Fruit fly (Drosophila melanogaster) whole organism, embryonic: ENCODE data around the gene CG7781.

Experiments
- Atf6 ChIP-seq: fragments of 200-800 bp; sonication (Bioruptor generic); IDR thresholded peaks from 2 replicates; pipeline ENCODE4 v1.3.6; 2022; ENCODE audit warnings: missing biosample characterization, missing genetic modification characterization
- CG10959 ChIP-seq: fragments of 200-800 bp; sonication (Bioruptor generic); IDR thresholded peaks from 2 replicates; pipeline ENCODE4 v1.3.6; 2022; ENCODE audit warnings: missing biosample characterization, missing genetic modification characterization
- CG11247 ChIP-seq: fragments of 200-800 bp; sonication (Bioruptor generic); IDR thresholded peaks from 2 replicates; pipeline ENCODE4 v1.3.6; 2022; ENCODE audit warnings: missing biosample characterization, missing genetic modification characterization
- CG12659 ChIP-seq: fragments of 200-800 bp; sonication (Bioruptor generic); optimal IDR thresholded peaks from 3 replicates; lab custom pipeline; 2017; ENCODE audit warnings: mild to moderate bottlenecking, missing biosample characterization, missing genetic modification reagents, missing genetic modification characterization
- CG12744 ChIP-seq: fragments of 200-800 bp; sonication (Bioruptor generic); optimal IDR thresholded peaks from 2 replicates; lab custom pipeline; 2016; ENCODE audit warnings: missing biosample characterization, missing genetic modification characterization
- CG13624 ChIP-seq: fragments of 200-800 bp; sonication (Bioruptor generic); optimal IDR thresholded peaks from 2 replicates; lab custom pipeline; 2016; ENCODE audit warnings: missing biosample characterization, missing genetic modification characterization
- CG14710 ChIP-seq: fragments of 200-800 bp; sonication (Bioruptor generic); optimal IDR thresholded peaks from 3 replicates; lab custom pipeline; 2019; ENCODE audit warnings: missing biosample characterization, mild to moderate bottlenecking, missing genetic modification characterization, moderate library complexity
- CG1602 ChIP-seq: fragments of 200-800 bp; sonication (Bioruptor generic); optimal IDR thresholded peaks from 3 replicates; lab custom pipeline; 2016; ENCODE audit warnings: missing biosample characterization, missing genetic modification characterization
- CG17328 ChIP-seq: fragments of 200-800 bp; sonication (Bioruptor generic); IDR thresholded peaks from 2 replicates; pipeline ENCODE4 v1.3.6; 2022; ENCODE audit warnings: missing biosample characterization, missing genetic modification characterization
- CG30020 ChIP-seq: fragments of 200-800 bp; optimal IDR thresholded peaks from 2 replicates; lab custom pipeline; 2019; ENCODE audit warnings: missing biosample characterization, mild to moderate bottlenecking, missing genetic modification characterization, moderate library complexity
- CG34376 ChIP-seq: fragments of 200-800 bp; sonication (Bioruptor generic); optimal IDR thresholded peaks from 2 replicates; lab custom pipeline; 2018; ENCODE audit warnings: missing biosample characterization, mild to moderate bottlenecking, missing genetic modification characterization
- CG34422 ChIP-seq: fragments of 200-800 bp; sonication (Bioruptor generic); IDR thresholded peaks from 3 replicates; pipeline ENCODE4 v1.3.6; 2022; ENCODE audit warnings: missing biosample characterization, missing genetic modification characterization
- CG3995 ChIP-seq: fragments of 200-800 bp; sonication (Bioruptor generic); optimal IDR thresholded peaks from 3 replicates; lab custom pipeline; 2016; ENCODE audit warnings: missing biosample characterization, missing genetic modification characterization
- CG5245 ChIP-seq: fragments of 200-800 bp; sonication (Bioruptor generic); optimal IDR thresholded peaks from 3 replicates; lab custom pipeline; 2016; ENCODE audit warnings: missing biosample characterization, missing genetic modification characterization
- CG6854 ChIP-seq: fragments of 200-800 bp; sonication (Bioruptor generic); optimal IDR thresholded peaks from 3 replicates; lab custom pipeline; 2017; ENCODE audit warnings: missing biosample characterization, mild to moderate bottlenecking, missing genetic modification characterization
- CG7271 ChIP-seq: fragments of 200-800 bp; sonication (Bioruptor generic); optimal IDR thresholded peaks from 2 replicates; lab custom pipeline; 2018; ENCODE audit warnings: missing biosample characterization, mild to moderate bottlenecking, missing genetic modification characterization, moderate library complexity
- CG9727 ChIP-seq: fragments of 200-800 bp; sonication (Bioruptor generic); optimal IDR thresholded peaks from 3 replicates; lab custom pipeline; 2017; ENCODE audit warnings: missing biosample characterization, mild to moderate bottlenecking, missing genetic modification characterization
- D19A ChIP-seq: fragments of 200-800 bp; optimal IDR thresholded peaks from 3 replicates; lab custom pipeline; 2019; ENCODE audit warnings: missing biosample characterization, mild to moderate bottlenecking, missing genetic modification characterization, moderate library complexity
- Dip2 ChIP-seq: fragments of 200-800 bp; sonication (Bioruptor generic); IDR thresholded peaks from 2 replicates; pipeline ENCODE4 v1.3.6; 2022; ENCODE audit warnings: missing biosample characterization, missing genetic modification characterization
- Dip3 ChIP-seq: fragments of 200-800 bp; sonication (Bioruptor generic); optimal IDR thresholded peaks from 3 replicates; lab custom pipeline; 2016; ENCODE audit warnings: missing biosample characterization, missing genetic modification characterization
- Doc3 ChIP-seq: fragments of 200-800 bp; sonication (Bioruptor generic); IDR thresholded peaks from 3 replicates; pipeline ENCODE4 v1.3.6; 2022; ENCODE audit warnings: missing biosample characterization, missing genetic modification characterization; ENCODE audit not compliant: partially characterized antibody
- E2f2 ChIP-seq: fragments of 200-800 bp; sonication (Bioruptor generic); IDR thresholded peaks from 2 replicates; pipeline ENCODE4 v1.3.6; 2022; ENCODE audit warnings: missing biosample characterization, missing genetic modification characterization
- Elba2 ChIP-seq: fragments of 200-800 bp; sonication (Bioruptor generic); optimal IDR thresholded peaks from 3 replicates; lab custom pipeline; 2016; ENCODE audit warnings: missing biosample characterization, missing genetic modification characterization
- HLH54F ChIP-seq: fragments of 200-800 bp; sonication (Bioruptor generic); optimal IDR thresholded peaks from 3 replicates; lab custom pipeline; 2016; ENCODE audit warnings: missing biosample characterization, missing genetic modification characterization
- Hsf ChIP-seq: fragments of 200-800 bp; sonication (Bioruptor generic); optimal IDR thresholded peaks from 3 replicates; lab custom pipeline; 2016; ENCODE audit warnings: missing biosample characterization, missing genetic modification characterization
- Lim3 ChIP-seq: fragments of 200-800 bp; sonication (Bioruptor generic); IDR thresholded peaks from 2 replicates; pipeline ENCODE4 v1.3.6; 2022; ENCODE audit warnings: missing biosample characterization, missing genetic modification characterization
- Lpt ChIP-seq: fragments of >200 bp; optimal IDR thresholded peaks from 2 replicates; lab custom pipeline; 2018; ENCODE audit warnings: missing biosample characterization, missing genetic modification characterization
- MTF-1 ChIP-seq: fragments of 200-800 bp; sonication (Bioruptor generic); optimal IDR thresholded peaks from 2 replicates; lab custom pipeline; 2018; ENCODE audit warnings: missing biosample characterization, mild to moderate bottlenecking, missing genetic modification characterization, borderline replicate concordance
- Mrtf ChIP-seq: fragments of 200-800 bp; sonication (Bioruptor generic); IDR thresholded peaks from 3 replicates; pipeline ENCODE4 v1.3.6; 2022; ENCODE audit warnings: missing biosample characterization, missing genetic modification characterization
- NC2β ChIP-seq: fragments of 200-800 bp; sonication (Bioruptor generic); optimal IDR thresholded peaks from 2 replicates; lab custom pipeline; 2016; ENCODE audit warnings: missing biosample characterization, missing genetic modification characterization
- ac ChIP-seq: fragments of 200-800 bp; sonication (Bioruptor generic); optimal IDR thresholded peaks from 3 replicates; lab custom pipeline; 2017; ENCODE audit warnings: missing biosample characterization, mild to moderate bottlenecking, missing genetic modification characterization
- ase ChIP-seq: fragments of 200-800 bp; sonication (Bioruptor generic); IDR thresholded peaks from 3 replicates; pipeline ENCODE4 v1.3.6; 2022; ENCODE audit warnings: missing biosample characterization, missing genetic modification characterization
- ato ChIP-seq: fragments of 200-800 bp; sonication (Bioruptor generic); IDR thresholded peaks from 2 replicates; pipeline ENCODE4 v1.3.6; 2022; ENCODE audit warnings: missing biosample characterization, missing genetic modification characterization; ENCODE audit not compliant: partially characterized antibody
- bbx ChIP-seq: fragments of 200-800 bp; sonication (Bioruptor generic); IDR thresholded peaks from 2 replicates; pipeline ENCODE4 v1.3.6; 2022; ENCODE audit warnings: missing biosample characterization, missing genetic modification characterization; ENCODE audit not compliant: partially characterized antibody
- caup ChIP-seq: fragments of 200-800 bp; sonication (Bioruptor generic); optimal IDR thresholded peaks from 3 replicates; lab custom pipeline; 2017; ENCODE audit warnings: missing biosample characterization, mild to moderate bottlenecking, missing genetic modification characterization, moderate library complexity; ENCODE audit not compliant: severe bottlenecking
- cwo ChIP-seq: fragments of 200-800 bp; sonication (Bioruptor generic); optimal IDR thresholded peaks from 3 replicates; lab custom pipeline; 2017; ENCODE audit warnings: missing biosample characterization, missing genetic modification characterization, mild to moderate bottlenecking, moderate library complexity, missing genetic modification reagents
- danr ChIP-seq: fragments of 200-800 bp; sonication (Bioruptor generic); IDR thresholded peaks from 2 replicates; pipeline ENCODE4 v1.3.6; 2022; ENCODE audit warnings: missing biosample characterization, missing genetic modification characterization
- dimm ChIP-seq: fragments of 200-800 bp; sonication (Bioruptor generic); IDR thresholded peaks from 2 replicates; pipeline ENCODE4 v1.3.6; 2022; ENCODE audit warnings: missing biosample characterization, missing genetic modification characterization
- ewg ChIP-seq: fragments of 200-800 bp; sonication (Bioruptor generic); optimal IDR thresholded peaks from 3 replicates; lab custom pipeline; 2017; ENCODE audit warnings: mild to moderate bottlenecking, missing biosample characterization, missing genetic modification reagents, missing genetic modification characterization
- fd64A ChIP-seq: fragments of 200-800 bp; sonication (Bioruptor generic); optimal IDR thresholded peaks from 3 replicates; lab custom pipeline; 2018; ENCODE audit warnings: missing biosample characterization, mild to moderate bottlenecking, missing genetic modification characterization
- grau ChIP-seq: fragments of 200-800 bp; optimal IDR thresholded peaks from 3 replicates; lab custom pipeline; 2019; ENCODE audit warnings: missing biosample characterization, mild to moderate bottlenecking, missing genetic modification characterization, moderate library complexity
- h ChIP-seq: fragments of >200 bp; optimal IDR thresholded peaks from 2 replicates; lab custom pipeline; 2017
- hb ChIP-seq: fragments of 200-800 bp; sonication (Bioruptor generic); IDR thresholded peaks from 3 replicates; pipeline ENCODE4 v1.3.6; 2022; ENCODE audit warnings: missing biosample characterization, missing genetic modification characterization; ENCODE audit not compliant: partially characterized antibody
- lola ChIP-seq, 3 experiments: fragments of >200 bp in 2 of 3; fragments of 200-800 bp in 1 of 3; sonication (Bioruptor generic) in 1 of 3; optimal IDR thresholded peaks; 2 replicates each; lab custom pipeline; 2017 to 2019; ENCODE audit warnings: missing biosample characterization in 3 of 3, missing genetic modification characterization in 3 of 3, mild to moderate bottlenecking in 1 of 3, moderate library complexity in 1 of 3
- oc ChIP-seq: fragments of 200-800 bp; sonication (Bioruptor generic); optimal IDR thresholded peaks from 2 replicates; lab custom pipeline; 2018; ENCODE audit warnings: missing biosample characterization, mild to moderate bottlenecking, missing genetic modification characterization, moderate library complexity
- otp ChIP-seq: fragments of 200-800 bp; sonication (Bioruptor generic); IDR thresholded peaks from 3 replicates; pipeline ENCODE4, ENCODE4 v1.3.6; 2022; ENCODE audit warnings: missing biosample characterization, missing genetic modification characterization
- slou ChIP-seq: fragments of 200-800 bp; sonication (Bioruptor generic); optimal IDR thresholded peaks from 3 replicates; lab custom pipeline; 2016; ENCODE audit warnings: missing biosample characterization, missing genetic modification characterization
- twi ChIP-seq: fragments of 200-800 bp; optimal IDR thresholded peaks from 2 replicates; lab custom pipeline; 2019; ENCODE audit warnings: missing biosample characterization, mild to moderate bottlenecking, missing genetic modification characterization, moderate library complexity
- zen ChIP-seq: fragments of 200-800 bp; sonication (Bioruptor generic); optimal IDR thresholded peaks from 3 replicates; lab custom pipeline; 2018; ENCODE audit warnings: missing biosample characterization, mild to moderate bottlenecking, missing genetic modification characterization, moderate library complexity
- zfh2 ChIP-seq: fragments of 200-800 bp; sonication (Bioruptor generic); optimal IDR thresholded peaks from 2 replicates; lab custom pipeline; 2016; ENCODE audit warnings: missing biosample characterization, missing genetic modification characterization

CG7781 gene

dm6 chr2L:8274958-8275584, 50.1 kb downstream of the CG7781 start (continued):
- TF ChIP-seq zfh2 (GFP tag; lab: Kevin White, UChicago) (no peak), CG11247 (GFP tag; lab: Robert Waterston, UW) (0 out of 2 replicates have a peak, but pooled peaks have one; percentile 33), CG9727 (GFP tag; lab: Kevin White, UChicago) (peak; percentile 86), cwo (GFP tag; lab: Kevin White, UChicago) (no peak), CG34376 (GFP tag; lab: Kevin White, UChicago) (no peak), Doc3 (GFP tag; lab: Robert Waterston, UW) (no peak), ac (GFP tag; lab: Kevin White, UChicago) (peak; percentile 59), CG34422 (GFP tag; lab: Robert Waterston, UW) (0 out of 3 replicates have a peak, but pooled peaks have one; percentile 41), danr (peak; percentile 33; the same call in 1 of the 2 replicates), Lpt (no peak), D19A (tag; lab: Kevin White, UChicago) (peak; percentile 75), grau (tag; lab: Kevin White, UChicago) (peak; percentile 78), CG17328 (GFP tag; lab: Robert Waterston, UW) (peak; percentile 71), twi (tag; lab: Kevin White, UChicago) (peak; percentile 65), lola (GFP tag; optimal IDR thresholded peaks at IDR 0.05; lab: Kevin White, UChicago) (peak in 1 of 3 experiments; percentile 82), otp (peak; percentile 49; the same call in 1 of the 3 replicates), CG1602 (GFP tag; lab: Kevin White, UChicago) (peak; percentile 55), CG5245 (GFP tag; lab: Kevin White, UChicago) (peak; percentile 4), MTF-1 (GFP tag; lab: Kevin White, UChicago) (peak; percentile 27), h (lab: Kevin White, UChicago) (no peak), CG3995 (GFP tag; lab: Kevin White, UChicago) (no peak), caup (GFP tag; lab: Kevin White, UChicago) (peak; percentile 14), oc (peak; percentile 38), ase (GFP tag; lab: Robert Waterston, UW) (0 out of 3 replicates have a peak, but pooled peaks have one; percentile 25), ewg (GFP tag; lab: Kevin White, UChicago) (peak; percentile 33), CG30020 (tag; lab: Kevin White, UChicago) (peak; percentile 28), CG13624 (no peak), CG10959 (GFP tag; lab: Robert Waterston, UW) (peak; percentile 54), hb (GFP tag; lab: Robert Waterston, UW) (no peak), slou (GFP tag; lab: Kevin White, UChicago) (no peak), CG12744 (peak; percentile 38), CG7271 (tag; lab: Kevin White, UChicago) (peak; percentile 85), Hsf (GFP tag; lab: Kevin White, UChicago) (peak; percentile 67), Dip3 (no peak), CG12659 (peak; percentile 18), Dip2 (GFP tag; lab: Robert Waterston, UW) (no peak), CG6854 (peak; percentile 42), Elba2 (GFP tag; lab: Kevin White, UChicago) (no peak), ato (GFP tag; lab: Robert Waterston, UW) (no peak), CG14710 (tag; lab: Kevin White, UChicago) (peak; percentile 79), zen (tag; lab: Kevin White, UChicago) (peak; percentile 90), E2f2 (GFP tag; lab: Robert Waterston, UW) (no peak; the same call in 1 of the 2 replicates), bbx (GFP tag; lab: Robert Waterston, UW) (no peak), fd64A (GFP tag; lab: Kevin White, UChicago) (no peak), Mrtf (GFP tag; lab: Robert Waterston, UW) (no peak), Lim3 (GFP tag; lab: Robert Waterston, UW) (no peak), dimm (GFP tag; lab: Robert Waterston, UW) (no peak), NC2β (peak; percentile 35), HLH54F (GFP tag; lab: Kevin White, UChicago) (no peak), Atf6 (peak; percentile 55; the same call in 1 of the 2 replicates)
